Worm (Caenorhabditis elegans) whole organism, late embryonic: ENCODE data around the gene fzy-1.

Experiments
- C38D4.7 ChIP-seq: fragments of 200-800 bp; sonication (Bioruptor generic); optimal IDR thresholded peaks from 2 replicates; lab custom pipeline; 2018; ENCODE audit warnings: mild to moderate bottlenecking, missing genetic modification characterization, moderate library complexity, missing compliant biosample characterization
- F13H6.1 ChIP-seq: sonication (generic microtip); optimal IDR thresholded peaks from 2 replicates; lab custom pipeline; 2016; ENCODE audit warnings: missing genetic modification characterization, missing compliant biosample characterization
- T23F11.4 ChIP-seq: fragments of 200-800 bp; sonication (Bioruptor generic); optimal IDR thresholded peaks from 2 replicates; lab custom pipeline; 2018; ENCODE audit warnings: mild to moderate bottlenecking, missing genetic modification characterization, missing compliant biosample characterization
- Y22D7AL.16 ChIP-seq: sonication (generic microtip); optimal IDR thresholded peaks from 2 replicates; lab custom pipeline; 2016; ENCODE audit warnings: missing genetic modification characterization, missing compliant biosample characterization
- ahr-1 ChIP-seq: sonication (generic microtip); optimal IDR thresholded peaks from 2 replicates; lab custom pipeline; 2016; ENCODE audit warnings: missing genetic modification characterization, missing compliant biosample characterization
- ceh-14 ChIP-seq: sonication (generic microtip); optimal IDR thresholded peaks from 2 replicates; lab custom pipeline; 2016; ENCODE audit warnings: missing genotype, missing genetic modification characterization, missing compliant biosample characterization
- ceh-19 ChIP-seq: fragments of 200-800 bp; sonication (Bioruptor generic); optimal IDR thresholded peaks from 2 replicates; lab custom pipeline; 2018; ENCODE audit warnings: mild to moderate bottlenecking, missing genetic modification characterization, missing compliant biosample characterization
- ceh-30 ChIP-seq: fragments of 150-350 bp; optimal IDR thresholded peaks from 2 replicates; lab custom pipeline; 2014; ENCODE audit warnings: missing biosample characterization, missing genetic modification characterization
- dmd-4 ChIP-seq: sonication (generic microtip); optimal IDR thresholded peaks from 2 replicates; lab custom pipeline; 2016; ENCODE audit warnings: borderline replicate concordance, missing genetic modification characterization, missing compliant biosample characterization
- dve-1 ChIP-seq: sonication (generic microtip); optimal IDR thresholded peaks from 2 replicates; lab custom pipeline; 2017; ENCODE audit warnings: antibody characterized with exemption, mild to moderate bottlenecking, missing genetic modification characterization, missing compliant biosample characterization
- elt-2 ChIP-seq: sonication (generic microtip); optimal IDR thresholded peaks from 2 replicates; lab custom pipeline; 2016; ENCODE audit warnings: missing genetic modification reagents, missing genetic modification characterization, missing compliant biosample characterization
- elt-4 ChIP-seq: sonication (generic microtip); optimal IDR thresholded peaks from 2 replicates; lab custom pipeline; 2016; ENCODE audit warnings: missing genetic modification characterization, missing compliant biosample characterization
- fkh-10 ChIP-seq: fragments of 150-350 bp; optimal IDR thresholded peaks from 2 replicates; lab custom pipeline; 2014; ENCODE audit warnings: missing biosample characterization, missing genetic modification reagents, missing genetic modification characterization
- fkh-6 ChIP-seq: sonication (generic microtip); optimal IDR thresholded peaks from 2 replicates; lab custom pipeline; 2016; ENCODE audit warnings: missing genetic modification characterization, missing compliant biosample characterization
- gmeb-2 ChIP-seq: sonication (generic microtip); optimal IDR thresholded peaks from 2 replicates; lab custom pipeline; 2016; ENCODE audit warnings: missing genetic modification characterization, inconsistent platforms, missing compliant biosample characterization
- hlh-6 ChIP-seq: sonication (generic microtip); optimal IDR thresholded peaks from 2 replicates; lab custom pipeline; 2016; ENCODE audit warnings: missing genotype, missing genetic modification characterization, missing compliant biosample characterization
- hlh-8 ChIP-seq: sonication (generic microtip); optimal IDR thresholded peaks from 2 replicates; lab custom pipeline; 2016; ENCODE audit warnings: missing genotype, missing genetic modification characterization, missing compliant biosample characterization
- lin-11 ChIP-seq: fragments of 200-800 bp; sonication (Bioruptor generic); optimal IDR thresholded peaks from 2 replicates; lab custom pipeline; 2018; ENCODE audit warnings: mild to moderate bottlenecking, missing genetic modification characterization, missing compliant biosample characterization
- madf-2 ChIP-seq: sonication (generic microtip); optimal IDR thresholded peaks from 2 replicates; lab custom pipeline; 2017; ENCODE audit warnings: missing genetic modification characterization, missing compliant biosample characterization
- mec-3 ChIP-seq: sonication (generic microtip); optimal IDR thresholded peaks from 2 replicates; lab custom pipeline; 2016; ENCODE audit warnings: borderline replicate concordance, missing genetic modification characterization, missing compliant biosample characterization
- nhr-232 ChIP-seq: sonication (generic microtip); optimal IDR thresholded peaks from 2 replicates; lab custom pipeline; 2016; ENCODE audit warnings: missing genetic modification characterization, missing compliant biosample characterization
- npax-4 ChIP-seq: sonication (generic microtip); optimal IDR thresholded peaks from 2 replicates; lab custom pipeline; 2016; ENCODE audit warnings: missing genetic modification characterization, missing compliant biosample characterization
- pag-3 ChIP-seq: sonication (generic microtip); optimal IDR thresholded peaks from 2 replicates; lab custom pipeline; 2016; ENCODE audit warnings: missing compliant biosample characterization, missing genetic modification characterization, borderline replicate concordance
- pax-1 ChIP-seq: fragments of 150-350 bp; optimal IDR thresholded peaks from 2 replicates; lab custom pipeline; 2014; ENCODE audit warnings: missing biosample characterization, missing genetic modification characterization
- pha-4 ChIP-seq: fragments of 150-350 bp; optimal IDR thresholded peaks from 2 replicates; lab custom pipeline; 2018; ENCODE audit warnings: missing biosample characterization, missing genetic modification reagents, missing genetic modification characterization
- pqm-1 ChIP-seq: sonication (generic microtip); optimal IDR thresholded peaks from 2 replicates; lab custom pipeline; 2016; ENCODE audit warnings: missing genetic modification characterization, missing compliant biosample characterization
- pros-1 ChIP-seq: fragments of 150-350 bp; optimal IDR thresholded peaks from 2 replicates; lab custom pipeline; 2014; ENCODE audit warnings: missing biosample characterization, missing genetic modification reagents, missing genetic modification characterization
- tbx-2 ChIP-seq: sonication (generic microtip); optimal IDR thresholded peaks from 2 replicates; lab custom pipeline; 2016; ENCODE audit warnings: missing genetic modification characterization, missing compliant biosample characterization
- tbx-7 ChIP-seq: sonication (generic microtip); optimal IDR thresholded peaks from 2 replicates; lab custom pipeline; 2016; ENCODE audit warnings: missing genotype, missing genetic modification characterization, missing compliant biosample characterization
- unc-3 ChIP-seq, 2 experiments: fragments of 200-800 bp in 1 of 2; sonication (Bioruptor generic) in 1 of 2; sonication (generic microtip) in 1 of 2; conservative IDR thresholded peaks in 1 of 2; optimal IDR thresholded peaks in 1 of 2; 2 replicates each; pipeline versions ENCODE4 v1.3.6 to Lab custom; 2016 to 2022; ENCODE audit warnings: missing compliant biosample characterization in 2 of 2, missing genetic modification characterization in 2 of 2, missing genetic modification reagents in 1 of 2
- unc-42 ChIP-seq: sonication (generic microtip); optimal IDR thresholded peaks from 2 replicates; lab custom pipeline; 2016; ENCODE audit warnings: missing genotype, missing genetic modification characterization, missing compliant biosample characterization
- unc-55 ChIP-seq: sonication (generic microtip); optimal IDR thresholded peaks from 2 replicates; lab custom pipeline; 2017; ENCODE audit warnings: missing biosample characterization, missing genetic modification reagents, missing genetic modification characterization
- unc-86 ChIP-seq: sonication (generic microtip); optimal IDR thresholded peaks from 2 replicates; lab custom pipeline; 2016; ENCODE audit warnings: missing genetic modification characterization, missing compliant biosample characterization

fzy-1 gene

DNA sequence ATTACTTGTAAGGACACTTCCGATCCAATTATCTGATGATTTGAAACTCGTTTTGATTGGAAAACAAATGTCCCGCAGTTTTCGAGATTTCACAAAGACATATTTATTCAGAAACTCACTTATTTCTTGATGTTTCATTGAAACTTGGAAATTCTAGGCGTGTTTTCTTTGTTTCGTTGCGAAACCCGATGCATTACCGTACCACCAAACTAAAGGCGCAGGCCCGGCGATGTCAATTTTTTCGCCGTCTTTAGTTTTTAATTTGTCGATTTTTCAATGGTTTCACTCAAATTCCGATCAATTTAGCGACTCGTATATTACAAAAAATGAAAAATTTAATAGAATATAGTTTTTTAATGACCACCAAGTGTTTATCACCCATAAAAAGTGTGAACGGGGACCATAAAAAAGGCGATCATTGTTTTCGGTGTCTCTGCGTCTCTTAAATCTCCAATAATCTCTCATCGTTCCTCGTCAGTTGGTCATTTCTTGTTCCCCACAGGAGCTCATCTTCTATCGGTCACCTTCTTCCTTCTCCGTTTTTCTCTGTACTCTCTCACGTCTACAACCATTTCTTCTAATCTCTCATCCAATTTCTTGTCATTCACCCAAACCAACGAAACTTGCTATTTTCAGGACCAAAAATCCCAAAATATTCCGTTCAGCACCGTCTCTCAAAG lies 34.7 kb upstream of the fzy-1 start, which contains the start of gene clr-1:
TSS of gene clr-1 (plus strand) at position 630 of the 680 bp plus-strand sequence.
- TF ChIP-seq unc-86 (tag; lab: Kevin White, UChicago) = no peak
- no peak for TF ChIP-seq T23F11.4 (GFP tag; lab: Kevin White, UChicago)
- TF ChIP-seq unc-55 (GFP tag; lab: Kevin White, UChicago) = peak; percentile 48

DNA sequence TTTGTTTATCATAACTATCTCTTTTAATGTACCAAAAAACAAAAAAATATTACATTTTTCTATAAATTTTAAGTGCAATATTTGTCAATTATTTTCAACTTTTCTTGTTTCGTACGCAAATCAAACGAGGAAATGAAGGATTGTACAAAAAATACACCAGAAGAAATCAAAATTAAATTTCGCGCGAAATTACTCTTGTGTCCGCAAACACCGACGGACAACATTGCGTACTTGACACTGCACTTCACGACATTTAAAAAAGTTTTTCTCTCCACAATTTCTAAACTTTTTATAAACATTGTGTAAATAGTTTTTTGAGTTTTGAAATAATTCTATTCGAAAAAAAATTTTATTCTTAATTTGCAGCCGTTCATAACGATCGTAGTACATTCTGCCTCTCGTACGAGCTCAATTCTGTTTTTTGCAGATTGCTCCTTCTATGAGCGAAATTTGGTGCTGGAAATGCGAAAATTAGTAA lies 26.6 kb upstream of the fzy-1 start, which contains the start of gene mrps-16:
TSS of gene mrps-16 (plus strand) at position 428 of the 478 bp plus-strand sequence.
- TF ChIP-seq unc-86 (tag; lab: Kevin White, UChicago) (peak; percentile 1), unc-42 (peak; percentile 53), pqm-1 (tag; lab: Kevin White, UChicago) (no peak), madf-2 (tag; lab: Kevin White, UChicago) (no peak)

DNA sequence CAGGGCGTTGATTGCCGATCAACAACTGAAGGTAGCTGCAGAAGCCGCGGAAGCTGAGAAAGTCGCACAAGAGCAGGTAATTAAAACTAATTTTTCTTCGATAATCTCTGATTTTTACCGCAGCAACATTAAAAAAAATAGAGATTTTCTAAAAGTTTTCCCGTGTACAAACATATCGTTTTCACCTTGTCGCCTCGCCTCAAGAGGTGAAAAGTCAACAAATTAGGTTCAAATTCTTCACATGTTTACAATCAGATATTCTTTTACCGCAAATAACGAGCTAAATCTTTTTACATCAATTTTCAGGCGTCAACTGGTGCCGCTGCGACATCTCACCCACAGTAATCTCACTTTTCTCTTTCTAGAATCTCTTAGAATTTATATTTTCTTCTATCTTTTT lies 25.6 kb upstream of the fzy-1 start, which contains the start of gene ilcr-2:
TSS of gene ilcr-2 (plus strand) at position 301 of the 400 bp plus-strand sequence.
- TF ChIP-seq lin-11 (tag; lab: Kevin White, UChicago) (no peak), unc-86 (tag; lab: Kevin White, UChicago) (no peak), hlh-6 (tag; lab: Kevin White, UChicago) (no peak), madf-2 (tag; lab: Kevin White, UChicago) (no peak), pros-1 (no peak), pax-1 (tag; lab: Kevin White, UChicago) (no peak), unc-3 (GFP tag; conservative IDR thresholded peaks at IDR 0.05; lab: Robert Waterston, UW) (no peak), unc-3 (tag; optimal IDR thresholded peaks at IDR 0.05; lab: Kevin White, UChicago) (no peak), elt-2 (no peak), pqm-1 (tag; lab: Kevin White, UChicago) (no peak), C38D4.7 (GFP tag; lab: Kevin White, UChicago) (no peak), elt-4 (tag; lab: Kevin White, UChicago) (no peak), mec-3 (no peak), npax-4 (no peak), Y22D7AL.16 (tag; lab: Kevin White, UChicago) (no peak), T23F11.4 (GFP tag; lab: Kevin White, UChicago) (no peak), fkh-10 (no peak), pha-4 (no peak)

DNA sequence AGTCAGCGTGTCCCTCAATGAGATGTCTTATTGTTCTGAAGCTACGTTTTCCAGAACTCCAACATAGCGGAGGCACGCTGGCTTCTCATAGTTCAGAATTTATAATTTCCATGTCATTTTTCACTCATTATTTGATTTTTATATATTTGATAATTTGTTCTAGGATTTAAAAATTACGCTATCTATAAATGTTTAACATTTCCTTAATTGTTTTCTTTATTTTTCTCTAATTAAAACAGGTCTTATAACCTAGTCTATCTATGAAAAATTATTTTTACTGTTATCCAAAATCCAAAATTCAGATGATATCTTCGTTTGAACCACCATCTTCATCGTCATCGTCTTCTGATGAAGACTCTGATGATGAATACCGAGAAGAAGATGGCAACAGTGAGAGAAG lies 22.3 kb upstream of the fzy-1 start, which contains the start of gene F56D1.1:
TSS of gene F56D1.1 (plus strand) at position 301 of the 400 bp plus-strand sequence.
- TF ChIP-seq fkh-6 (no peak), dmd-4 (tag; lab: Kevin White, UChicago) (no peak), F13H6.1 (tag; lab: Kevin White, UChicago) (no peak), dve-1 (tag; lab: Kevin White, UChicago) (no peak), nhr-232 (tag; lab: Kevin White, UChicago) (no peak), ceh-30 (tag; lab: Kevin White, UChicago) (no peak), ceh-19 (no peak), pag-3 (tag; lab: Kevin White, UChicago) (no peak), unc-55 (GFP tag; lab: Kevin White, UChicago) (no peak), tbx-7 (tag; lab: Kevin White, UChicago) (no peak), unc-42 (no peak), ceh-14 (tag; lab: Kevin White, UChicago) (no peak), ahr-1 (tag; lab: Kevin White, UChicago) (no peak), pros-1 (no peak), gmeb-2 (tag; lab: Kevin White, UChicago) (no peak), tbx-2 (tag; lab: Kevin White, UChicago) (no peak), hlh-8 (no peak)
